Worm (Caenorhabditis elegans) whole organism, late embryonic: ENCODE results near the gene shl-1.

Experiments
- C08G9.2 ChIP-seq: sonication (generic microtip); optimal IDR thresholded peaks from 2 replicates; lab custom pipeline; 2016; ENCODE audit warnings: mild to moderate bottlenecking, missing genetic modification characterization, moderate library complexity, missing compliant biosample characterization
- C38D4.7 ChIP-seq: fragments of 200-800 bp; sonication (Bioruptor generic); optimal IDR thresholded peaks from 2 replicates; lab custom pipeline; 2018; ENCODE audit warnings: mild to moderate bottlenecking, missing genetic modification characterization, moderate library complexity, missing compliant biosample characterization
- F13H6.1 ChIP-seq: sonication (generic microtip); optimal IDR thresholded peaks from 2 replicates; lab custom pipeline; 2016; ENCODE audit warnings: missing genetic modification characterization, missing compliant biosample characterization
- K02D7.2 ChIP-seq: sonication (generic microtip); optimal IDR thresholded peaks from 2 replicates; lab custom pipeline; 2017; ENCODE audit warnings: mild to moderate bottlenecking, missing genetic modification characterization, missing compliant biosample characterization
- T23F11.4 ChIP-seq: fragments of 200-800 bp; sonication (Bioruptor generic); optimal IDR thresholded peaks from 2 replicates; lab custom pipeline; 2018; ENCODE audit warnings: mild to moderate bottlenecking, missing genetic modification characterization, missing compliant biosample characterization
- Y22D7AL.16 ChIP-seq: sonication (generic microtip); optimal IDR thresholded peaks from 2 replicates; lab custom pipeline; 2016; ENCODE audit warnings: missing genetic modification characterization, missing compliant biosample characterization
- ceh-14 ChIP-seq: sonication (generic microtip); optimal IDR thresholded peaks from 2 replicates; lab custom pipeline; 2016; ENCODE audit warnings: missing genotype, missing genetic modification characterization, missing compliant biosample characterization
- ceh-18 ChIP-seq: sonication (generic microtip); optimal IDR thresholded peaks from 2 replicates; lab custom pipeline; 2016; ENCODE audit warnings: missing genetic modification characterization, missing compliant biosample characterization
- ceh-19 ChIP-seq: fragments of 200-800 bp; sonication (Bioruptor generic); optimal IDR thresholded peaks from 2 replicates; lab custom pipeline; 2018; ENCODE audit warnings: mild to moderate bottlenecking, missing genetic modification characterization, missing compliant biosample characterization
- ceh-2 ChIP-seq: sonication (generic microtip); optimal IDR thresholded peaks from 2 replicates; lab custom pipeline; 2016; ENCODE audit warnings: missing genotype, missing genetic modification characterization, missing compliant biosample characterization
- ceh-24 ChIP-seq: sonication (generic microtip); optimal IDR thresholded peaks from 2 replicates; lab custom pipeline; 2016; ENCODE audit warnings: mild to moderate bottlenecking, missing genetic modification characterization, missing compliant biosample characterization
- ceh-30 ChIP-seq: fragments of 150-350 bp; optimal IDR thresholded peaks from 2 replicates; lab custom pipeline; 2014; ENCODE audit warnings: missing biosample characterization, missing genetic modification characterization
- ceh-45 ChIP-seq: fragments of 200-800 bp; sonication (Bioruptor generic); IDR thresholded peaks from 2 replicates; pipeline ENCODE4 v1.3.6; 2022; ENCODE audit warnings: missing genetic modification reagents, missing genetic modification characterization, missing compliant biosample characterization
- ceh-48 ChIP-seq: sonication (generic microtip); optimal IDR thresholded peaks from 2 replicates; lab custom pipeline; 2016; ENCODE audit warnings: missing genetic modification characterization, inconsistent platforms, missing compliant biosample characterization
- che-1 ChIP-seq: sonication (generic microtip); optimal IDR thresholded peaks from 2 replicates; lab custom pipeline; 2016; ENCODE audit warnings: mild to moderate bottlenecking, missing genetic modification characterization, missing compliant biosample characterization
- elt-4 ChIP-seq: sonication (generic microtip); optimal IDR thresholded peaks from 2 replicates; lab custom pipeline; 2016; ENCODE audit warnings: missing genetic modification characterization, missing compliant biosample characterization
- ets-4 ChIP-seq: sonication (generic microtip); optimal IDR thresholded peaks from 2 replicates; lab custom pipeline; 2016; ENCODE audit warnings: missing genetic modification characterization, missing compliant biosample characterization
- eyg-1 ChIP-seq: sonication (generic microtip); optimal IDR thresholded peaks from 2 replicates; lab custom pipeline; 2016; ENCODE audit warnings: missing genotype, missing genetic modification characterization, missing compliant biosample characterization
- fax-1 ChIP-seq: sonication (generic microtip); optimal IDR thresholded peaks from 2 replicates; lab custom pipeline; 2016; ENCODE audit warnings: missing genotype, missing genetic modification characterization, missing compliant biosample characterization
- fkh-6 ChIP-seq: sonication (generic microtip); optimal IDR thresholded peaks from 2 replicates; lab custom pipeline; 2016; ENCODE audit warnings: missing genetic modification characterization, missing compliant biosample characterization
- gmeb-2 ChIP-seq: sonication (generic microtip); optimal IDR thresholded peaks from 2 replicates; lab custom pipeline; 2016; ENCODE audit warnings: missing genetic modification characterization, inconsistent platforms, missing compliant biosample characterization
- hlh-13 ChIP-seq: fragments of 200-800 bp; sonication (Bioruptor generic); optimal IDR thresholded peaks from 2 replicates; lab custom pipeline; 2018; ENCODE audit warnings: mild to moderate bottlenecking, missing genetic modification characterization, missing compliant biosample characterization
- hlh-15 ChIP-seq: sonication (generic microtip); optimal IDR thresholded peaks from 2 replicates; lab custom pipeline; 2016; ENCODE audit warnings: missing genetic modification characterization, missing compliant biosample characterization
- hlh-6 ChIP-seq: sonication (generic microtip); optimal IDR thresholded peaks from 2 replicates; lab custom pipeline; 2016; ENCODE audit warnings: missing genotype, missing genetic modification characterization, missing compliant biosample characterization
- lim-6 ChIP-seq: sonication (generic microtip); optimal IDR thresholded peaks from 2 replicates; lab custom pipeline; 2016; ENCODE audit warnings: missing genetic modification characterization, missing compliant biosample characterization
- lin-11 ChIP-seq: fragments of 200-800 bp; sonication (Bioruptor generic); optimal IDR thresholded peaks from 2 replicates; lab custom pipeline; 2018; ENCODE audit warnings: mild to moderate bottlenecking, missing genetic modification characterization, missing compliant biosample characterization
- mec-3 ChIP-seq: sonication (generic microtip); optimal IDR thresholded peaks from 2 replicates; lab custom pipeline; 2016; ENCODE audit warnings: borderline replicate concordance, missing genetic modification characterization, missing compliant biosample characterization
- nhr-232 ChIP-seq: sonication (generic microtip); optimal IDR thresholded peaks from 2 replicates; lab custom pipeline; 2016; ENCODE audit warnings: missing genetic modification characterization, missing compliant biosample characterization
- npax-4 ChIP-seq: sonication (generic microtip); optimal IDR thresholded peaks from 2 replicates; lab custom pipeline; 2016; ENCODE audit warnings: missing genetic modification characterization, missing compliant biosample characterization
- odd-2 ChIP-seq: sonication (generic microtip); optimal IDR thresholded peaks from 2 replicates; lab custom pipeline; 2017; ENCODE audit warnings: antibody characterized with exemption, mild to moderate bottlenecking, missing genetic modification characterization, missing compliant biosample characterization
- pag-3 ChIP-seq: sonication (generic microtip); optimal IDR thresholded peaks from 2 replicates; lab custom pipeline; 2016; ENCODE audit warnings: missing compliant biosample characterization, missing genetic modification characterization, borderline replicate concordance
- pat-9 ChIP-seq: fragments of 200-800 bp; sonication (Bioruptor generic); optimal IDR thresholded peaks from 2 replicates; lab custom pipeline; 2018; ENCODE audit warnings: mild to moderate bottlenecking, missing genetic modification characterization, moderate library complexity, missing compliant biosample characterization
- pax-1 ChIP-seq: fragments of 150-350 bp; optimal IDR thresholded peaks from 2 replicates; lab custom pipeline; 2014; ENCODE audit warnings: missing biosample characterization, missing genetic modification characterization
- rnt-1 ChIP-seq: sonication (generic microtip); optimal IDR thresholded peaks from 2 replicates; lab custom pipeline; 2016; ENCODE audit warnings: missing genetic modification characterization, missing compliant biosample characterization
- sdc-2 ChIP-seq: sonication (generic microtip); optimal IDR thresholded peaks from 2 replicates; lab custom pipeline; 2016; ENCODE audit warnings: missing genotype, missing genetic modification characterization, missing compliant biosample characterization
- syd-9 ChIP-seq: sonication (generic microtip); optimal IDR thresholded peaks from 2 replicates; lab custom pipeline; 2016; ENCODE audit warnings: mild to moderate bottlenecking, missing genetic modification characterization, moderate library complexity, missing compliant biosample characterization
- tbx-2 ChIP-seq: sonication (generic microtip); optimal IDR thresholded peaks from 2 replicates; lab custom pipeline; 2016; ENCODE audit warnings: missing genetic modification characterization, missing compliant biosample characterization
- unc-3 ChIP-seq, 2 experiments: fragments of 200-800 bp in 1 of 2; sonication (Bioruptor generic) in 1 of 2; sonication (generic microtip) in 1 of 2; conservative IDR thresholded peaks in 1 of 2; optimal IDR thresholded peaks in 1 of 2; 2 replicates each; pipeline versions ENCODE4 v1.3.6 to Lab custom; 2016 to 2022; ENCODE audit warnings: missing compliant biosample characterization in 2 of 2, missing genetic modification characterization in 2 of 2, missing genetic modification reagents in 1 of 2
- unc-42 ChIP-seq: sonication (generic microtip); optimal IDR thresholded peaks from 2 replicates; lab custom pipeline; 2016; ENCODE audit warnings: missing genotype, missing genetic modification characterization, missing compliant biosample characterization
- unc-55 ChIP-seq: sonication (generic microtip); optimal IDR thresholded peaks from 2 replicates; lab custom pipeline; 2017; ENCODE audit warnings: missing biosample characterization, missing genetic modification reagents, missing genetic modification characterization
- zip-5 ChIP-seq: sonication (generic microtip); optimal IDR thresholded peaks from 2 replicates; lab custom pipeline; 2016; ENCODE audit warnings: missing genetic modification characterization, missing compliant biosample characterization

shl-1 gene

DNA sequence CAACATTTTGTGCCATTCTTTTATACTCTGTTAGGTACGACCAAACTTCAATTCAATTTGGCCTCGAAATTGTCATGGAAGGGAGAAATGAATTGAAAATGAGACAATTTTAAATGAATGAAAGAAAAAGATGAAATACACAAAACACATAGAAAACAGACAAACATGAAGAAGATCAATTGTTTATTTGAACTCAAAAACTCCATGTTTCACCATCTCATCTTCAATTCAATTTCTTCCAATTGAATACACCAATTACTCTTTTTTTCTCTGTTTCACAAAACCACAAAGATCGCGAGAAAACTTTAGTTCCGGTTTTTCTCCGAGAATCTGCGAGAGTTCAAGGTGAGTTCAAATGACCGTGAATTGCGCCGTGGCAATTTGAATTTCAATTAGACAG lies 43.4 kb upstream of the shl-1 start:
- TF ChIP-seq npax-4 (tag; lab: Kevin White, UChicago) (no peak), pat-9 (tag; lab: Kevin White, UChicago) (no peak), gmeb-2 (no peak), sdc-2 (no peak), zip-5 (tag; lab: Kevin White, UChicago) (no peak)

DNA sequence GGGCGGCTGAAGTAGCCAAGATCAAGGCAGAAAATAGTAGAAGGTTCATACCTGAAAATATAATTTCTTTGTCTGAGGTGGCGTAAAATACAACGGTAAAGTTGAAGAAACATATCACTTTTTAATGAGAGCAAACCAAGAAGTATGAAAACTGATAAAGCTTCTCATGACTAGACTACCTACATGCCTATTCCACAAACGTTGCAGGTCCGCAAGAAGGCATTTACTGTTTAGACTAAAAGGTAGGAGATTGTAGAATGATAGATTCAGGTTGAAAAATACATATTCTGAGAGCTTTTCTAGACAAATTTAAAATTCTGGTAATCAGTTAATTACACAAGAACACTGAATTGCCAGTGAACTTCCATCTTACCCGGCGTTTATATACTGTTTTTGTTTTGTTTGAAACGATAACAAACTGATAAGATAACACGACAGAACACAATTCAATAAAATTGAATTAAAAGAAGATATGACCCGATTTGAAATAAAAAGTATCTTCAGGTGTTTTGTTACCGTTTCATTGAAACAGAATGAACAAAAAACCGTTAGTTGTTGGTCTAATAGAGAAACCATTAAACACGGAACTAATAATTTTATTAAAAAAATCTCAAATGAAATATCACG lies 42.3 kb upstream of the shl-1 start, which contains the start of gene acp-6:
TSS of gene acp-6 (minus strand) at position 51 of the 627 bp plus-strand sequence.
- TF ChIP-seq unc-55, result no peak
- no peak for TF ChIP-seq T23F11.4
- TF ChIP-seq C08G9.2 (tag; lab: Kevin White, UChicago), result no peak
- no peak for TF ChIP-seq F13H6.1 (tag; lab: Kevin White, UChicago)
- TF ChIP-seq lin-11 (tag; lab: Kevin White, UChicago), result no peak
- no peak for TF ChIP-seq hlh-15 (tag; lab: Kevin White, UChicago)
- TF ChIP-seq mec-3 (tag; lab: Kevin White, UChicago), result no peak
- TF ChIP-seq ceh-48, result no peak
- no peak for TF ChIP-seq tbx-2 (tag; lab: Kevin White, UChicago)

DNA sequence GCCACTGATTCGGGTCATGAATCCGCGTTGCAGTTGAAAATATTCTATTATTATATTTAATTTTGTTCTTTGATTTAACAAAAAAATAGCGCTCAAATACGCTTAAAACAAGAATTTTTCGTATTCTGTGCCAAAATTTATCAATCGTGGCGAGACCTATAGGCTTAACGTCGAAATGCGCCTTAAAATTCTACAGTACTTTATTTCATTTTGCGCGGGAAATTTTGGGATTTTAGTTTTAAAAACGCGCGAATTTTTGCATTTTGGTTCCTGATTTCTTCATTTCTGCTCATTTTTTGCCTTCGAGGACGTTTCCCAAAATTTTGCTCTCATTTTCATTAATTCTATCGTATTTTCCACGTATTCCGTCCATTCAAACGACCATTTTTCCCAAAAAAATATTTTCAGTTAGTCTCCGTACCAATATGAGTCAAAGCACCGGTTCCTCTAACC lies 37.3 kb upstream of the shl-1 start, which contains the start of gene puf-11:
TSS of gene puf-11 (plus strand) at position 403 of the 453 bp plus-strand sequence.
- TF ChIP-seq ets-4 (no peak), eyg-1 (tag; lab: Kevin White, UChicago) (no peak), odd-2 (tag; lab: Kevin White, UChicago) (no peak), pax-1 (tag; lab: Kevin White, UChicago) (no peak), npax-4 (tag; lab: Kevin White, UChicago) (no peak), pag-3 (tag; lab: Kevin White, UChicago) (no peak), fax-1 (no peak), tbx-2 (tag; lab: Kevin White, UChicago) (no peak), unc-42 (tag; lab: Kevin White, UChicago) (no peak), che-1 (tag; lab: Kevin White, UChicago) (no peak), ceh-19 (GFP tag; lab: Kevin White, UChicago) (no peak)

DNA sequence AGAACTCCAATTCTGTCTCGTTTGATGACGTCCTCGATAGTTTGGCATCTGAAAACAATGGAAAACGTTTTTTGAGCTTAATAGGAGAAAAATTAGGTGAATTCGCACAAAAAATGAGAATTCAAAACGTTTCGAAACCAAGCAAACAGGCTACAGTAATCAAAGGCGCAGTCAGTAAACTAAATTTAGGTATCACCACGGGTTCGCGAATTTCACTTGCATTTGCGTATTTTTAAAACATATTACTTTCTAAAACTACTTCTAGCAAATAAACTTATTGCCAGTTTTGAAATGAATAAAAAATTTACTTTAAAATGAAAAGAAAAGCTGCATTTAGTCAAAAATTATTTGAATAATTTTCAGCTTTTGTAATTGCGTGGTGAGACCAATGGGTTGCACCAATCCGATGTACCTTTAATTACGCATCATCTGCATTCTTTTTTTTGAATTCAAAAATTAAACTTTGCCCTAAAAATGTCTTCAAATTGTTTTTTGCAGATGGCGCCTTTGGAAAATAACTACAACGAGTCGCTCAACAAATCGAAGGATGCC lies 35.2 kb upstream of the shl-1 start, which contains the start of the genes Y73B6BL.23 and htp-2:
TSS of gene Y73B6BL.23 (minus strand) at position 51 of the 552 bp plus-strand sequence.
TSS of gene htp-2 (plus strand) at position 492 of the 552 bp plus-strand sequence.
- TF ChIP-seq unc-3 (GFP tag; conservative IDR thresholded peaks at IDR 0.05; lab: Robert Waterston, UW) (no peak), unc-3 (tag; optimal IDR thresholded peaks at IDR 0.05; lab: Kevin White, UChicago) (no peak), nhr-232 (tag; lab: Kevin White, UChicago) (no peak), pax-1 (tag; lab: Kevin White, UChicago) (no peak), ceh-14 (tag; lab: Kevin White, UChicago) (no peak), ceh-18 (tag; lab: Kevin White, UChicago) (no peak), K02D7.2 (tag; lab: Kevin White, UChicago) (no peak), Y22D7AL.16 (tag; lab: Kevin White, UChicago) (no peak), lim-6 (tag; lab: Kevin White, UChicago) (no peak), hlh-15 (tag; lab: Kevin White, UChicago) (no peak), elt-4 (tag; lab: Kevin White, UChicago) (no peak)

DNA sequence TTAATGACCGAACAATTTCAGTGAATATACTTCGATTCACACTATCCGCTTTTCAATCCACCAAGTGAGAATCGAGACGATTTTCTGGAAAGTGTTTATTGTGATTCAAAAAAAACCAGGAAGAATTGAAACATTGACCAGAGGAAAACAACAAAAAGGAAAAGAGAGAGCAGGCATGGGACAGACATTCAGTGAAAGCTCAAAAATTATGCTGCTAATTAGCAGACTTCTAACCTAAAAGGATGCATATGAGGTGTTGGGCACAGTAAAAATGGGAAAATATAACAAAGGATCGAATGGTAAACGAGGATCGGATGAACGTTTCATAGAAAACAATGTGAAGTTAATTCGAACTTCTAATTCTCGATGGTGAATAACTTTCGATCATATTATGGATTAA lies 33.7 kb upstream of the shl-1 start:
- no peak for TF ChIP-seq fkh-6 (tag; lab: Kevin White, UChicago)
- no peak for TF ChIP-seq sdc-2
- TF ChIP-seq ceh-19 (GFP tag; lab: Kevin White, UChicago), result no peak
- TF ChIP-seq K02D7.2 (tag; lab: Kevin White, UChicago), result no peak
- no peak for TF ChIP-seq C38D4.7 (GFP tag; lab: Kevin White, UChicago)
- no peak for TF ChIP-seq lin-11 (tag; lab: Kevin White, UChicago)
- no peak for TF ChIP-seq mec-3 (tag; lab: Kevin White, UChicago)
- no peak for TF ChIP-seq ceh-2 (tag; lab: Kevin White, UChicago)
- no peak for TF ChIP-seq ceh-30
- TF ChIP-seq eyg-1 (tag; lab: Kevin White, UChicago), result no peak
- no peak for TF ChIP-seq Y22D7AL.16 (tag; lab: Kevin White, UChicago)
- no peak for TF ChIP-seq ceh-24 (tag; lab: Kevin White, UChicago)
- no peak for TF ChIP-seq nhr-232 (tag; lab: Kevin White, UChicago)
- TF ChIP-seq zip-5 (tag; lab: Kevin White, UChicago), result no peak
- no peak for TF ChIP-seq ceh-45 (GFP tag; lab: Robert Waterston, UW)
- TF ChIP-seq hlh-6 (tag; lab: Kevin White, UChicago), result no peak
- no peak for TF ChIP-seq odd-2 (tag; lab: Kevin White, UChicago)
- TF ChIP-seq hlh-13 (GFP tag; lab: Kevin White, UChicago), result no peak
- no peak for TF ChIP-seq rnt-1
- TF ChIP-seq syd-9 (tag; lab: Kevin White, UChicago), result no peak
